Worm (Caenorhabditis elegans) whole organism, L3 larva: Measurements from ENCODE around the gene tufm-1.

Experiments
- R02D3.7 ChIP-seq: fragments of 150-350 bp; optimal IDR thresholded peaks from 2 replicates; lab custom pipeline; 2014; ENCODE audit warnings: missing biosample characterization, missing genetic modification characterization
- ZK546.5 ChIP-seq: sonication (generic microtip); optimal IDR thresholded peaks from 2 replicates; lab custom pipeline; 2017; ENCODE audit warnings: missing biosample characterization, missing genetic modification characterization
- aly-2 ChIP-seq: fragments of 150-350 bp; optimal IDR thresholded peaks from 2 replicates; lab custom pipeline; 2014; ENCODE audit warnings: missing biosample characterization, missing genetic modification characterization
- ama-1 ChIP-seq: fragments of 150-350 bp; optimal IDR thresholded peaks from 2 replicates; lab custom pipeline; 2018
- ceh-16 ChIP-seq: sonication (generic microtip); optimal IDR thresholded peaks from 2 replicates; lab custom pipeline; 2017; ENCODE audit warnings: missing biosample characterization, missing genetic modification characterization
- ceh-28 ChIP-seq: fragments of 150-350 bp; optimal IDR thresholded peaks from 2 replicates; lab custom pipeline; 2014; ENCODE audit warnings: missing biosample characterization, missing genetic modification reagents, missing genetic modification characterization
- ceh-9 ChIP-seq: sonication (generic microtip); optimal IDR thresholded peaks from 2 replicates; lab custom pipeline; 2018; ENCODE audit warnings: missing biosample characterization, missing genetic modification characterization
- daf-12 ChIP-seq: fragments of 150-350 bp; optimal IDR thresholded peaks from 2 replicates; lab custom pipeline; 2014; ENCODE audit warnings: missing biosample characterization, missing genetic modification reagents, missing genetic modification characterization
- egl-27 ChIP-seq: sonication (generic microtip); optimal IDR thresholded peaks from 4 replicates; lab custom pipeline; 2017; ENCODE audit warnings: missing biosample characterization, missing genetic modification reagents, missing genetic modification characterization
- egl-5 ChIP-seq: fragments of 150-350 bp; optimal IDR thresholded peaks from 2 replicates; lab custom pipeline; 2017; ENCODE audit warnings: missing biosample characterization, missing genetic modification reagents, missing genetic modification characterization, inconsistent platforms
- elt-1 ChIP-seq: fragments of 150-350 bp; optimal IDR thresholded peaks from 2 replicates; lab custom pipeline; 2014; ENCODE audit warnings: missing biosample characterization, missing genetic modification characterization
- elt-3 ChIP-seq, 3 experiments: fragments of 150-350 bp in 1 of 3; sonication (generic microtip) in 2 of 3; optimal IDR thresholded peaks; 2 replicates in 2 of 3; 4 replicates in 1 of 3; lab custom pipeline; 2014 to 2017; ENCODE audit warnings: missing biosample characterization in 3 of 3, missing genetic modification characterization in 3 of 3
- eor-1 ChIP-seq, 2 experiments: fragments of 150-350 bp; optimal IDR thresholded peaks; 2 replicates each; lab custom pipeline; 2014 to 2018; ENCODE audit warnings: missing biosample characterization in 2 of 2, missing genetic modification characterization in 2 of 2
- fkh-10 ChIP-seq: sonication (generic microtip); optimal IDR thresholded peaks from 2 replicates; lab custom pipeline; 2017; ENCODE audit warnings: missing biosample characterization, missing genetic modification reagents, missing genetic modification characterization
- fkh-2 ChIP-seq: fragments of 150-350 bp; optimal IDR thresholded peaks from 2 replicates; lab custom pipeline; 2014; ENCODE audit warnings: missing biosample characterization, missing genetic modification reagents, missing genetic modification characterization
- fos-1 ChIP-seq: fragments of 150-350 bp; optimal IDR thresholded peaks from 2 replicates; lab custom pipeline; 2014; ENCODE audit warnings: missing biosample characterization, missing genetic modification characterization
- hmg-11 ChIP-seq: sonication (generic microtip); optimal IDR thresholded peaks from 2 replicates; lab custom pipeline; 2016; ENCODE audit warnings: missing genetic modification characterization, missing compliant biosample characterization
- jun-1 ChIP-seq: fragments of 150-350 bp; optimal IDR thresholded peaks from 2 replicates; lab custom pipeline; 2014; ENCODE audit warnings: missing biosample characterization, missing genetic modification reagents, missing genetic modification characterization
- lin-15B ChIP-seq: fragments of 150-350 bp; optimal IDR thresholded peaks from 2 replicates; lab custom pipeline; 2014; ENCODE audit warnings: missing biosample characterization, missing genetic modification characterization
- lin-39 ChIP-seq: fragments of 150-350 bp; optimal IDR thresholded peaks from 2 replicates; lab custom pipeline; 2018; ENCODE audit warnings: missing biosample characterization, missing genetic modification reagents, missing genetic modification characterization
- lsy-12 ChIP-seq: sonication (generic microtip); optimal IDR thresholded peaks from 2 replicates; lab custom pipeline; 2016; ENCODE audit warnings: mild to moderate bottlenecking, missing genetic modification characterization, missing compliant biosample characterization
- mml-1 ChIP-seq: fragments of 150-350 bp; sonication (generic microtip); optimal IDR thresholded peaks from 3 replicates; lab custom pipeline; 2014; ENCODE audit warnings: missing biosample characterization, missing genetic modification characterization
- nfya-1 ChIP-seq: sonication (generic microtip); optimal IDR thresholded peaks from 2 replicates; lab custom pipeline; 2017; ENCODE audit warnings: missing genetic modification characterization, mild to moderate bottlenecking, missing compliant biosample characterization, antibody characterized with exemption, moderate library complexity; ENCODE audit not compliant: insufficient read depth
- nhr-11 ChIP-seq: fragments of 150-350 bp; optimal IDR thresholded peaks from 2 replicates; lab custom pipeline; 2014; ENCODE audit warnings: missing biosample characterization, missing genetic modification characterization
- nhr-12 ChIP-seq: fragments of 150-350 bp; optimal IDR thresholded peaks from 2 replicates; lab custom pipeline; 2014; ENCODE audit warnings: missing biosample characterization, missing genetic modification characterization
- nhr-23 ChIP-seq: fragments of 150-350 bp; optimal IDR thresholded peaks from 2 replicates; lab custom pipeline; 2014; ENCODE audit warnings: missing biosample characterization, missing genetic modification reagents, missing genetic modification characterization
- nhr-25 ChIP-seq: sonication (generic microtip); optimal IDR thresholded peaks from 2 replicates; lab custom pipeline; 2017; ENCODE audit warnings: missing biosample characterization, missing genetic modification characterization
- nhr-28 ChIP-seq: fragments of 150-350 bp; optimal IDR thresholded peaks from 2 replicates; lab custom pipeline; 2014; ENCODE audit warnings: missing biosample characterization, missing genetic modification characterization
- nhr-43 ChIP-seq: sonication (generic microtip); optimal IDR thresholded peaks from 2 replicates; lab custom pipeline; 2016; ENCODE audit warnings: mild to moderate bottlenecking, missing genetic modification characterization, missing compliant biosample characterization; ENCODE audit not compliant: poor library complexity, severe bottlenecking
- nhr-76 ChIP-seq: fragments of 150-350 bp; sonication (generic microtip); optimal IDR thresholded peaks from 5 replicates; lab custom pipeline; 2014; ENCODE audit warnings: missing biosample characterization, missing genetic modification characterization
- nhr-77 ChIP-seq: fragments of 150-350 bp; optimal IDR thresholded peaks from 2 replicates; lab custom pipeline; 2014; ENCODE audit warnings: missing biosample characterization, missing genetic modification characterization
- pha-4 ChIP-seq: fragments of 150-350 bp; optimal IDR thresholded peaks from 2 replicates; lab custom pipeline; 2014; ENCODE audit warnings: missing biosample characterization, missing genetic modification reagents, missing genetic modification characterization
- pqm-1 ChIP-seq: fragments of 150-350 bp; optimal IDR thresholded peaks from 2 replicates; lab custom pipeline; 2017; ENCODE audit warnings: missing biosample characterization, missing genetic modification characterization, inconsistent platforms
- sea-2 ChIP-seq: fragments of 150-350 bp; sonication (generic microtip); optimal IDR thresholded peaks from 4 replicates; lab custom pipeline; 2014; ENCODE audit warnings: missing biosample characterization, missing genetic modification reagents, missing genetic modification characterization
- skn-1 ChIP-seq: fragments of 150-350 bp; optimal IDR thresholded peaks from 2 replicates; lab custom pipeline; 2014; ENCODE audit warnings: missing biosample characterization, missing genetic modification characterization
- tbx-2 ChIP-seq: sonication (generic microtip); optimal IDR thresholded peaks from 2 replicates; lab custom pipeline; 2016; ENCODE audit warnings: mild to moderate bottlenecking, missing genetic modification characterization, missing compliant biosample characterization
- unc-39 ChIP-seq: sonication (generic microtip); optimal IDR thresholded peaks from 4 replicates; lab custom pipeline; 2017; ENCODE audit warnings: missing biosample characterization, missing genetic modification characterization
- unc-62 ChIP-seq: fragments of 150-350 bp; sonication (generic microtip); optimal IDR thresholded peaks from 4 replicates; lab custom pipeline; 2014; ENCODE audit warnings: missing biosample characterization, missing genetic modification reagents, missing genetic modification characterization
- zag-1 ChIP-seq: fragments of 150-350 bp; optimal IDR thresholded peaks from 2 replicates; lab custom pipeline; 2014; ENCODE audit warnings: missing biosample characterization, missing genetic modification characterization
- ztf-4 ChIP-seq: fragments of 150-350 bp; optimal IDR thresholded peaks from 2 replicates; lab custom pipeline; 2014; ENCODE audit warnings: missing biosample characterization, missing genetic modification characterization

The tufm-1 gene

DNA sequence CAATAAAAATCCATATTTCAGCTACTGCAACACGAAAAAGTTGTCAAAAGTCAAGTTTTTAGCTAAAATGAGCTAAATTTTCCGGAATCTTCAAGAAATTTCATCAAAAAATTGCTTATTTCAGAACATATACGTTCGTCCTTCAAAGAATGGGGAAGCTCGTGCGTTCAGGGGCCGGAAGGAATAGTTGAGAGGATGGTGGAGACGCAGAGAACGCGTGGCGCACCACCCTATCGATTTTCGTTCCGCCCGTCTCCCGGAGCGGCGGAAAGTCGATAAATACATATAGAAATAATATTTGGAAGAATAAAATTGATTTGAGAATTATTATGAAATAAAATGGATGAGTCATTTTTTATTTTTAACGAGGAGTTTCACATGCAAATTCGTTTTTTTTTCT is 34.5 kb downstream of the tufm-1 start:
- TF ChIP-seq lin-39 (tag; lab: Kevin White, UChicago): peak; percentile 33
- peak; percentile 22 for TF ChIP-seq hmg-11 (tag; lab: Kevin White, UChicago)
- peak; percentile 59 for TF ChIP-seq sea-2 (GFP tag; lab: Kevin White, UChicago)
- TF ChIP-seq nfya-1 (tag; lab: Kevin White, UChicago): peak; percentile 31
- TF ChIP-seq zag-1 (tag; lab: Kevin White, UChicago): no peak

DNA sequence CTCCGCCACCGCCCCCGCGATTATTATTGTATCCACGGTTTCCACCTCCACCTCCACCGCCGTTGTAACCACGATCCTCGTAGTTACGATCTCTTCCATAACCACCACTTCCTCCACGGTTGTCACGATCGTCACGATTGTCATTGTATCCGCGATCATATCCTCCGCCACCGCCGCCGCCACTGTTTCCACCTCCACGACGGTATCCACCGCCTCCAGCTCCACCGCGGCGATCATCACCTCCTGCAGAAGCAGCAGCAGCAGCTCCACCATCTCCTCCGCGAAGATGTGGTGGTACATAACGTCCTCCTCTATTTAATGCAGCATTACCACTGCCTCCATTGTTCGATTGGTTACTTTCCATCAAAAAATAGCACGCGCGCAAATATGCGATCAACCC is 36.1 kb downstream of the tufm-1 start, which contains the start of gene laf-1:
Gene laf-1, minus strand, starts transcription at position 399 of the 400 bp plus-strand sequence.
- TF ChIP-seq fos-1 (tag; lab: Kevin White, UChicago) (no peak), tbx-2 (tag; lab: Kevin White, UChicago) (no peak), ama-1 (lab: Kevin White, UChicago) (no peak), aly-2 (tag; lab: Kevin White, UChicago) (no peak), pha-4 (tag; lab: Kevin White, UChicago) (no peak), nhr-23 (tag; lab: Kevin White, UChicago) (no peak), elt-1 (tag; lab: Kevin White, UChicago) (no peak)

DNA sequence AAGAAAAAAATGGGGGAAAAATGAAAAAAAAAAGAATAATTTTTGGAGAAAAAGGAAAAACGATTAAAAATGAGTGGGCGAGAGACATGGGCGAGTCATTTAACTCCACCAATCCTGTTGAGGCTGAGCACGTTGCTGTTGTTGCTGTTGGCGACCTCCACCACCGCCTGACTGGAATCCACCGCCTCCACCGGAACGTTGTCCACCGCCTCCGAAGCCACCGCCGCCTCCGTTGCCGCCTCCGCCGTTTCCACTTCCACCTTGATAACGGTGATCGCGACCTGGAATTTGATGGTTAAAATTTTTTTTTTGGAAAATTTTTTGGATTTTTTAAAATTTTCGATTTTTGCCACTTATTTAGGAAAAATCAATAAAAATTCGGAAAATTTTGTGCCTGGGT is 44.0 kb downstream of the tufm-1 start:
- TF ChIP-seq ceh-16 (tag; lab: Kevin White, UChicago) (no peak), lsy-12 (tag; lab: Kevin White, UChicago) (no peak), tbx-2 (tag; lab: Kevin White, UChicago) (no peak), fos-1 (tag; lab: Kevin White, UChicago) (no peak), lin-15B (no peak), lin-39 (tag; lab: Kevin White, UChicago) (no peak), ztf-4 (tag; lab: Kevin White, UChicago) (no peak), nhr-76 (tag; lab: Kevin White, UChicago) (no peak), ama-1 (lab: Kevin White, UChicago) (no peak), hmg-11 (tag; lab: Kevin White, UChicago) (no peak)

DNA sequence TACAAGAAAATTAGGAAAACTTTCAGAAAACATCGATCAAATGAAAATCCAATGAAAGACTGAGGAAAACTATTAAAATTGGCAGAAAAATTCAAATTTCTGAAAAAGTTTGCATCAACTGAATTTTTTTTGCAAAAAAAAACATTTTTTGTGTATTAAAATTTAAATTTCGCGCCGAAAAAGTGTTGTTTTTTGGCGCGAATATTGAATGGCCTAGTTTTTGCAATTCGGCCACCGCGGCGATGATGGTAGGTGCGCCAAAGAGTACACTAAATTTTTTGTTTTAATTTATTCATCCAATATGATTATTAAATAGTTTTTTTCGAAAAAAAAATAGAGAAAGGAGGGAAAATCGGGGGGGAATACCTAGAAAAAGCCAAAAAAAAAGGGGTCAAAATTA is 45.7 kb downstream of the tufm-1 start:
- TF ChIP-seq R02D3.7 (tag; lab: Kevin White, UChicago): no peak
- no peak for TF ChIP-seq lin-39 (tag; lab: Kevin White, UChicago)
- no peak for TF ChIP-seq fos-1 (tag; lab: Kevin White, UChicago)
- no peak for TF ChIP-seq hmg-11 (tag; lab: Kevin White, UChicago)
- TF ChIP-seq nfya-1 (tag; lab: Kevin White, UChicago): no peak
- TF ChIP-seq ztf-4 (tag; lab: Kevin White, UChicago): no peak
- TF ChIP-seq, all 47 proteins: peak for 0

DNA sequence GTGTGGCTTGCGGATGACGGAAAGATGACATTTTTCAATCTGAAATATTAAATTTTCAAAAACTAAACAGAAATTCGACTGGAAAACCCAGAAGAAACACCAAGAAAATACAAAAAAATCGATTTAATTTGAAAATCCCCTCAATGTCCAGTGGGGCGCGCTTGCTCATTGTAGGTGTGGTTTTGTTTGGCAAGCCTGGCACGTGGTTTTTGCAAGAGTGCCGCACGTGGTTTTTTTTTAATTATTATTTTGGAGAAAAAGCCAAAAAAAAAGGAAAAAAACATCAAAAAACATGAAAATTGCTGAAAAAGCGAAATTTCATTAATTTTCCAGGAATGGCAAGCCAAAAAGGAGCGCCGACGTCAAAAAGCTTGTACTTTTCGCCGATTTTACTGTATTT is 46.1 kb downstream of the tufm-1 start, which contains the start of gene swsn-3:
Gene swsn-3, minus strand, starts transcription at position 45 of the 400 bp plus-strand sequence.
- TF ChIP-seq jun-1 (tag; lab: Kevin White, UChicago) (peak; percentile 67), fkh-10 (GFP tag; lab: Kevin White, UChicago) (peak; percentile 43), ztf-4 (tag; lab: Kevin White, UChicago) (no peak), skn-1 (tag; lab: Kevin White, UChicago) (peak; percentile 64), lin-15B (peak; percentile 96), nhr-77 (tag; lab: Kevin White, UChicago) (no peak), mml-1 (tag; lab: Kevin White, UChicago) (no peak), nfya-1 (tag; lab: Kevin White, UChicago) (peak; percentile 91), ZK546.5 (tag; lab: Kevin White, UChicago) (no peak), egl-27 (tag; lab: Kevin White, UChicago) (peak; percentile 11), unc-39 (tag; lab: Kevin White, UChicago) (no peak), pha-4 (tag; lab: Kevin White, UChicago) (peak; percentile 94), egl-5 (tag; lab: Kevin White, UChicago) (peak; percentile 81), nhr-76 (tag; lab: Kevin White, UChicago) (peak; percentile 5), hmg-11 (tag; lab: Kevin White, UChicago) (peak; percentile 94), R02D3.7 (tag; lab: Kevin White, UChicago) (peak; percentile 79), nhr-12 (tag; lab: Kevin White, UChicago) (no peak), elt-3 (tag; optimal IDR thresholded peaks at IDR 0.05; lab: Kevin White, UChicago) (no peak), aly-2 (tag; lab: Kevin White, UChicago) (no peak), pqm-1 (tag; lab: Kevin White, UChicago) (peak; percentile 8), unc-62 (GFP tag; lab: Kevin White, UChicago) (no peak), nhr-28 (tag; lab: Kevin White, UChicago) (no peak), ceh-28 (tag; lab: Kevin White, UChicago) (peak; percentile 88), ceh-16 (tag; lab: Kevin White, UChicago) (no peak), elt-1 (tag; lab: Kevin White, UChicago) (peak; percentile 1), fkh-2 (tag; lab: Kevin White, UChicago) (no peak), eor-1 (tag; optimal IDR thresholded peaks at IDR 0.05; lab: Kevin White, UChicago) (no peak), nhr-25 (tag; lab: Kevin White, UChicago) (peak; percentile 75), nhr-11 (no peak), daf-12 (tag; lab: Kevin White, UChicago) (no peak), lin-39 (tag; lab: Kevin White, UChicago) (peak; percentile 68), nhr-43 (peak; percentile 82), tbx-2 (tag; lab: Kevin White, UChicago) (peak; percentile 60), sea-2 (GFP tag; lab: Kevin White, UChicago) (no peak), nhr-23 (tag; lab: Kevin White, UChicago) (peak; percentile 91), zag-1 (tag; lab: Kevin White, UChicago) (peak; percentile 4), fos-1 (tag; lab: Kevin White, UChicago) (no peak), ceh-9 (tag; lab: Kevin White, UChicago) (no peak)
